Fruit fly (Drosophila melanogaster) whole organism, wandering third instar larva: Measurements from ENCODE around the gene Ilk.

Experiments
- CG32264 ChIP-seq: fragments of 200-800 bp; sonication (Bioruptor generic); optimal IDR thresholded peaks from 2 replicates; lab custom pipeline; 2016; ENCODE audit warnings: missing biosample characterization, missing genetic modification characterization
- HLH106 ChIP-seq: fragments of 200-800 bp; optimal IDR thresholded peaks from 3 replicates; lab custom pipeline; 2019; ENCODE audit warnings: missing biosample characterization, mild to moderate bottlenecking, missing genetic modification characterization, moderate library complexity
- Hnf4 ChIP-seq: fragments of 200-800 bp; sonication (Bioruptor generic); optimal IDR thresholded peaks from 2 replicates; lab custom pipeline; 2016; ENCODE audit warnings: missing biosample characterization, mild to moderate bottlenecking, missing genetic modification characterization
- Hr78 ChIP-seq: fragments of >200 bp; optimal IDR thresholded peaks from 2 replicates; lab custom pipeline; 2017; ENCODE audit warnings: missing biosample characterization, missing genetic modification characterization
- br ChIP-seq: fragments of 200-800 bp; sonication (Bioruptor generic); optimal IDR thresholded peaks from 2 replicates; lab custom pipeline; 2016; ENCODE audit warnings: missing biosample characterization, missing genetic modification characterization
- brk ChIP-seq: fragments of 200-800 bp; sonication (Bioruptor generic); optimal IDR thresholded peaks from 2 replicates; lab custom pipeline; 2016; ENCODE audit warnings: missing biosample characterization, mild to moderate bottlenecking, missing genetic modification characterization
- ey ChIP-seq: fragments of 200-800 bp; sonication (Bioruptor generic); optimal IDR thresholded peaks from 2 replicates; lab custom pipeline; 2016; ENCODE audit warnings: missing biosample characterization, missing genetic modification characterization
- foxo ChIP-seq, 2 experiments: fragments of 200-800 bp; sonication (Bioruptor generic); optimal IDR thresholded peaks; 2 replicates in 1 of 2; 3 replicates in 1 of 2; lab custom pipeline; 2016 to 2017; ENCODE audit warnings: missing biosample characterization in 2 of 2, missing genetic modification characterization in 2 of 2
- pan ChIP-seq: fragments of >200 bp; optimal IDR thresholded peaks from 2 replicates; lab custom pipeline; 2017
- psq ChIP-seq: fragments of 200-800 bp; sonication (Bioruptor generic); optimal IDR thresholded peaks from 3 replicates; lab custom pipeline; 2017; ENCODE audit warnings: missing biosample characterization, mild to moderate bottlenecking, missing genetic modification characterization, moderate library complexity
- usp ChIP-seq: fragments of >200 bp; optimal IDR thresholded peaks from 2 replicates; lab custom pipeline; 2017; ENCODE audit warnings: missing biosample characterization, missing genetic modification characterization
- woc ChIP-seq: sonication (Bioruptor generic); optimal IDR thresholded peaks from 2 replicates; lab custom pipeline; 2016; ENCODE audit warnings: missing biosample characterization, mild to moderate bottlenecking, missing genetic modification characterization

- no peak for TF ChIP-seq pan (lab: Kevin White, UChicago)
- no peak for TF ChIP-seq psq (GFP tag; lab: Kevin White, UChicago)
- no peak for TF ChIP-seq woc (GFP tag; lab: Kevin White, UChicago)
- TF ChIP-seq br (GFP tag; lab: Kevin White, UChicago): no peak
- TF ChIP-seq brk (GFP tag; lab: Kevin White, UChicago): no peak
- TF ChIP-seq CG32264 (GFP tag; lab: Kevin White, UChicago): no peak
- no peak for TF ChIP-seq usp
- TF ChIP-seq Hnf4: no peak
- TF ChIP-seq Hr78: no peak
- no peak for TF ChIP-seq HLH106 (tag; lab: Kevin White, UChicago)
- TF ChIP-seq ey: no peak
- TF ChIP-seq foxo (GFP tag; optimal IDR thresholded peaks at IDR 0.05; lab: Kevin White, UChicago): no peak
Observed at dm6 chr3L:21204581-21205495, 11.9 kb upstream of the Ilk start.
